Worm (Caenorhabditis elegans) whole organism, midembryonic: ENCODE measurements around the gene ptpn-22.

Experiments used
- T22C8.4 ChIP-seq: fragments of 200-800 bp; sonication (Bioruptor generic); IDR thresholded peaks from 2 replicates; pipeline ENCODE4 v1.3.6; 2022; ENCODE audit warnings: missing genetic modification characterization, missing compliant biosample characterization
- cog-1 ChIP-seq: sonication (generic microtip); optimal IDR thresholded peaks from 2 replicates; lab custom pipeline; 2016; ENCODE audit warnings: missing genetic modification characterization, missing compliant biosample characterization
- flt-1 ChIP-seq: fragments of 200-800 bp; sonication (Bioruptor generic); IDR thresholded peaks from 2 replicates; pipeline ENCODE4 v1.3.6; 2022; ENCODE audit warnings: missing genetic modification characterization, missing compliant biosample characterization
- klf-2 ChIP-seq: fragments of 200-800 bp; sonication (Bioruptor generic); conservative IDR thresholded peaks from 2 replicates; pipeline ENCODE4 v1.3.6; 2022; ENCODE audit warnings: missing genetic modification reagents, missing genetic modification characterization, missing compliant biosample characterization
- med-1 ChIP-seq: sonication (generic microtip); optimal IDR thresholded peaks from 2 replicates; lab custom pipeline; 2017; ENCODE audit warnings: missing genetic modification characterization, mild to moderate bottlenecking, missing compliant biosample characterization, antibody characterized with exemption, missing genetic modification reagents; ENCODE audit not compliant: insufficient read depth
- ref-1 ChIP-seq: fragments of 200-800 bp; sonication (Bioruptor generic); conservative IDR thresholded peaks from 2 replicates; pipeline ENCODE4 v1.3.6; 2022; ENCODE audit warnings: missing genetic modification reagents, missing genetic modification characterization, missing compliant biosample characterization
- tab-1 ChIP-seq: fragments of 200-800 bp; sonication (Bioruptor generic); IDR thresholded peaks from 2 replicates; pipeline ENCODE4 v1.3.6; 2022; ENCODE audit warnings: missing genetic modification characterization, missing compliant biosample characterization
- ztf-23 ChIP-seq: fragments of 200-800 bp; sonication (Bioruptor generic); IDR thresholded peaks from 2 replicates; pipeline ENCODE4 v1.3.6; 2022; ENCODE audit warnings: missing genetic modification reagents, missing genetic modification characterization, missing compliant biosample characterization
- ztf-29 ChIP-seq: fragments of 200-800 bp; sonication (Bioruptor generic); IDR thresholded peaks from 2 replicates; pipeline ENCODE4 v1.3.6; 2022; ENCODE audit warnings: missing genetic modification reagents, missing genetic modification characterization, missing compliant biosample characterization

The ptpn-22 gene

ce11 chrIV:1722953-1723352, 17.1 kb downstream of the ptpn-22 start:
- TF ChIP-seq klf-2 (GFP tag; lab: Robert Waterston, UW) (no peak), flt-1 (GFP tag; lab: Robert Waterston, UW) (no peak)

ce11 chrIV:1722463-1722862, 17.6 kb downstream of the ptpn-22 start:
- TF ChIP-seq klf-2 (GFP tag; lab: Robert Waterston, UW) (peak; percentile 54; the same call in 1 of the 2 replicates), ztf-23 (GFP tag; lab: Robert Waterston, UW) (0 out of 2 replicates have a peak, but pooled peaks have one; percentile 32)

ce11 chrIV:1721610-1722009, 18.5 kb downstream of the ptpn-22 start:
- TF ChIP-seq ref-1 (no peak), tab-1 (no peak), ztf-23 (GFP tag; lab: Robert Waterston, UW) (no peak), klf-2 (GFP tag; lab: Robert Waterston, UW) (no peak; the same call in 1 of the 2 replicates), T22C8.4 (no peak), ztf-29 (GFP tag; lab: Robert Waterston, UW) (no peak), cog-1 (tag; lab: Kevin White, UChicago) (no peak), flt-1 (GFP tag; lab: Robert Waterston, UW) (no peak)

ce11 chrIV:1720474-1720873, 19.6 kb downstream of the ptpn-22 start, which contains the start of gene epic-2:
epic-2 (plus strand) TSS chrIV:1720790.
- TF ChIP-seq klf-2 (GFP tag; lab: Robert Waterston, UW): no peak
- TF ChIP-seq T22C8.4: no peak
- no peak for TF ChIP-seq flt-1 (GFP tag; lab: Robert Waterston, UW)

ce11 chrIV:1715705-1716104, 24.4 kb downstream of the ptpn-22 start:
- TF ChIP-seq tab-1 (no peak), T22C8.4 (no peak), med-1 (GFP tag; lab: Kevin White, UChicago) (no peak), cog-1 (tag; lab: Kevin White, UChicago) (no peak), ztf-23 (GFP tag; lab: Robert Waterston, UW) (no peak), flt-1 (GFP tag; lab: Robert Waterston, UW) (no peak), ref-1 (no peak), ztf-29 (GFP tag; lab: Robert Waterston, UW) (no peak), klf-2 (GFP tag; lab: Robert Waterston, UW) (no peak)

- TF ChIP-seq med-1 (GFP tag; lab: Kevin White, UChicago): no peak
- no peak for TF ChIP-seq tab-1
- TF ChIP-seq cog-1 (tag; lab: Kevin White, UChicago): no peak
- TF ChIP-seq ref-1: no peak
- TF ChIP-seq ztf-23 (GFP tag; lab: Robert Waterston, UW): no peak
- no peak for TF ChIP-seq T22C8.4
- no peak for TF ChIP-seq klf-2 (GFP tag; lab: Robert Waterston, UW)
These were observed 26.4 kb downstream of the ptpn-22 start for ce11 chrIV:1713618-1714017.

- no peak for TF ChIP-seq cog-1 (tag; lab: Kevin White, UChicago)
- no peak for TF ChIP-seq flt-1 (GFP tag; lab: Robert Waterston, UW)
- TF ChIP-seq med-1 (GFP tag; lab: Kevin White, UChicago): no peak
- TF ChIP-seq klf-2 (GFP tag; lab: Robert Waterston, UW): 0 out of 2 replicates have a peak, but pooled peaks have one; percentile 26
- no peak for TF ChIP-seq tab-1
These were observed 29.0 kb downstream of the ptpn-22 start, which contains the start of gene rpi-2 for ce11 chrIV:1711029-1711489. rpi-2 (plus strand) TSS chrIV:1711262.

ce11 chrIV:1710535-1710934, 29.5 kb downstream of the ptpn-22 start:
- TF ChIP-seq ztf-23 (GFP tag; lab: Robert Waterston, UW): no peak
- no peak for TF ChIP-seq ztf-29 (GFP tag; lab: Robert Waterston, UW)
- no peak for TF ChIP-seq med-1 (GFP tag; lab: Kevin White, UChicago)
- no peak for TF ChIP-seq T22C8.4
- TF ChIP-seq flt-1 (GFP tag; lab: Robert Waterston, UW): 0 out of 2 replicates have a peak, but pooled peaks have one; percentile 28

ce11 chrIV:1709695-1710315, 30.3 kb downstream of the ptpn-22 start, which contains the start of the genes pbs-1 and K08D12.3:
pbs-1 (minus strand) TSS chrIV:1709745.
K08D12.3 (plus strand) TSS chrIV:1710265.
- TF ChIP-seq ztf-29 (GFP tag; lab: Robert Waterston, UW): no peak
- 0 out of 2 replicates have a peak, but pooled peaks have one; percentile 24 for TF ChIP-seq ztf-23 (GFP tag; lab: Robert Waterston, UW)

ce11 chrIV:1709002-1709401, 31.1 kb downstream of the ptpn-22 start:
- no peak for TF ChIP-seq tab-1
- TF ChIP-seq flt-1 (GFP tag; lab: Robert Waterston, UW): no peak
- no peak for TF ChIP-seq T22C8.4
- no peak for TF ChIP-seq ztf-23 (GFP tag; lab: Robert Waterston, UW)
- no peak for TF ChIP-seq klf-2 (GFP tag; lab: Robert Waterston, UW)
- no peak for TF ChIP-seq cog-1 (tag; lab: Kevin White, UChicago)
- no peak for TF ChIP-seq med-1 (GFP tag; lab: Kevin White, UChicago)
- TF ChIP-seq ztf-29 (GFP tag; lab: Robert Waterston, UW): no peak
- TF ChIP-seq ref-1: no peak

ce11 chrIV:1708426-1708826, 31.6 kb downstream of the ptpn-22 start:
- TF ChIP-seq T22C8.4 (no peak), flt-1 (GFP tag; lab: Robert Waterston, UW) (no peak), med-1 (GFP tag; lab: Kevin White, UChicago) (no peak), klf-2 (GFP tag; lab: Robert Waterston, UW) (no peak), tab-1 (no peak), ztf-23 (GFP tag; lab: Robert Waterston, UW) (no peak), ztf-29 (GFP tag; lab: Robert Waterston, UW) (no peak), ref-1 (no peak), cog-1 (tag; lab: Kevin White, UChicago) (no peak)
